Fruit fly (Drosophila melanogaster): ENCODE results near the gene CG12316.
A peak's percentile ranks its signal among the peaks of the same experiment; 100 is the strongest.

The CG12316 gene

dm6 chr3L:15093929-15094588 lies 42.7 kb downstream of the CG12316 start (continued):
- no peak for TF ChIP-seq pzg (GFP tag; optimal IDR thresholded peaks at IDR 0.05)
- TF ChIP-seq ab (GFP tag; optimal IDR thresholded peaks at IDR 0.05): no peak

DNA sequence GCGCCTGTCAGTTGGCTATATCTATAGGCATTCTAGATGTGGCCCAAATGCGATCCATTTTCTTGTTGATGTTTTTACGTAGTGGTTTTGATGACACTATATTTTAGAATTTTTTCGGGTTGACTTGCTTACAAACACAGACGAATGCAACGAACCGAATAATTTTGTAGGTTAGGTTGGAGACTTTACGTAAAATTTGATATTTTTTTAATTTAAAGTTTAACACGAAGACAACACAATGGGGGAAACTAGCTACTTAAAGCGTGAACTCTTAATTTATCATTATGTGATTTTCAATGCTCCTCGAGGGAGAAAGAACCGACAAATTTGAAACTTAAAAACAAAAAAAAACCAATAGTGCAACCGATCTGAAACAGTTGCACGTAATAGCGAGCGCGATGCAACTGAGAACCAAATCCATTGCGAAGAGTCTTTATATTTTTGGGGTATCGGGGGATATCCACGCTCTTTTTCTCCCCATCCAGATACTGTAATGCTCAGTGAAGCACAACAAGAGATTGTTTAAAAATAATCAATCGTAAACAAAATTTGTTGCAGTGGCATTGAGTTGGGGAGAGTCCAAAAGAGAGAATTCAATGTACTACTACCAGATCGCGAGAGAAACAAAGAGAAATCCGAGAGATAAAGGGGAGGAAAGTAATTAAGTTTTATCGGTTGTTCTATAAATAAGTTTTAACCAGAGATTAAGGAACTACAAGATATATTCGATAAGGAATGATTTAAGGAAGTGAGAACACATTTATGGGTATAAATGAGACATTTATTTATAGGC lies 46.7 kb downstream of the CG12316 start:
- TF ChIP-seq cas (GFP tag; IDR thresholded peaks at IDR 0.05) (no peak), kay (GFP tag; optimal IDR thresholded peaks at IDR 0.05) (no peak), otp (GFP tag; IDR thresholded peaks at IDR 0.05) (no peak), Ptx1 (GFP tag; IDR thresholded peaks at IDR 0.05) (no peak), HHEX (GFP tag; optimal IDR thresholded peaks at IDR 0.05) (no peak), CG16779 (GFP tag; IDR thresholded peaks at IDR 0.05) (no peak), tap (tag; optimal IDR thresholded peaks at IDR 0.05) (no peak), lbe (GFP tag; optimal IDR thresholded peaks at IDR 0.05) (no peak), sna (GFP tag; IDR thresholded peaks at IDR 0.05; ENCODE audit: partially characterized antibody) (no peak), Opbp (GFP tag; IDR thresholded peaks at IDR 0.05; ENCODE audit: partially characterized antibody) (peak; percentile 37; the same call in 1 of the 3 replicates), yki (optimal IDR thresholded peaks at IDR 0.05) (peak; percentile 5), cad (GFP tag; optimal IDR thresholded peaks at IDR 0.05) (no peak), fd96Cb (tag; optimal IDR thresholded peaks at IDR 0.05) (no peak), Chrac-16 (GFP tag; optimal IDR thresholded peaks at IDR 0.05) (no peak), CG3838 (GFP tag; optimal IDR thresholded peaks at IDR 0.05) (no peak), HmgZ (tag; optimal IDR thresholded peaks at IDR 0.05) (no peak), CG18011 (GFP tag; optimal IDR thresholded peaks at IDR 0.05) (no peak), CG10366 (GFP tag; IDR thresholded peaks at IDR 0.05) (no peak), NK7.1 (GFP tag; optimal IDR thresholded peaks at IDR 0.05) (no peak), schlank (tag; optimal IDR thresholded peaks at IDR 0.05) (no peak), CG17186 (GFP tag; optimal IDR thresholded peaks at IDR 0.05) (no peak), CG12219 (GFP tag; optimal IDR thresholded peaks at IDR 0.05) (no peak), zf30C (GFP tag; optimal IDR thresholded peaks at IDR 0.05) (no peak), CG14860 (GFP tag; IDR thresholded peaks at IDR 0.05; ENCODE audit: partially characterized antibody) (no peak), Trl (optimal IDR thresholded peaks at IDR 0.05) (peak; percentile 63 to 71), Trl (GFP tag; optimal IDR thresholded peaks at IDR 0.05) (no peak), eve (GFP tag; optimal IDR thresholded peaks at IDR 0.05) (no peak), CG8290 (GFP tag; optimal IDR thresholded peaks at IDR 0.05) (no peak), CG8290 (tag; optimal IDR thresholded peaks at IDR 0.05) (no peak), CG1529 (GFP tag; optimal IDR thresholded peaks at IDR 0.05) (no peak), zfh2 (GFP tag; optimal IDR thresholded peaks at IDR 0.05) (no peak), CG11456 (GFP tag; IDR thresholded peaks at IDR 0.05) (no peak), Max (GFP tag; optimal IDR thresholded peaks at IDR 0.05) (no peak), pzg (GFP tag; optimal IDR thresholded peaks at IDR 0.05) (no peak), CG18476 (GFP tag; optimal IDR thresholded peaks at IDR 0.05) (no peak), bcd (GFP tag; optimal IDR thresholded peaks at IDR 0.05) (no peak), CG34422 (GFP tag; IDR thresholded peaks at IDR 0.05) (no peak), inv (GFP tag; IDR thresholded peaks at IDR 0.05; ENCODE audit: partially characterized antibody) (no peak), chm (GFP tag; IDR thresholded peaks at IDR 0.05) (no peak), CG4360 (GFP tag; IDR thresholded peaks at IDR 0.05) (0 out of 2 replicates have a peak, but pooled peaks have one; percentile 8), CG15696 (tag; optimal IDR thresholded peaks at IDR 0.05) (no peak), Lhr (GFP tag; optimal IDR thresholded peaks at IDR 0.05) (no peak), CG9215 (GFP tag; IDR thresholded peaks at IDR 0.05) (no peak), CG14441 (GFP tag; IDR thresholded peaks at IDR 0.05) (no peak), Optix (GFP tag; IDR thresholded peaks at IDR 0.05) (no peak), unc-4 (GFP tag; IDR thresholded peaks at IDR 0.05; ENCODE audit: partially characterized antibody) (no peak), CG16813 (GFP tag; IDR thresholded peaks at IDR 0.05; ENCODE audit: partially characterized antibody) (no peak)
